Fruit fly (Drosophila melanogaster): ENCODE results near the gene mRpS34.

The mRpS34 gene

DNA sequence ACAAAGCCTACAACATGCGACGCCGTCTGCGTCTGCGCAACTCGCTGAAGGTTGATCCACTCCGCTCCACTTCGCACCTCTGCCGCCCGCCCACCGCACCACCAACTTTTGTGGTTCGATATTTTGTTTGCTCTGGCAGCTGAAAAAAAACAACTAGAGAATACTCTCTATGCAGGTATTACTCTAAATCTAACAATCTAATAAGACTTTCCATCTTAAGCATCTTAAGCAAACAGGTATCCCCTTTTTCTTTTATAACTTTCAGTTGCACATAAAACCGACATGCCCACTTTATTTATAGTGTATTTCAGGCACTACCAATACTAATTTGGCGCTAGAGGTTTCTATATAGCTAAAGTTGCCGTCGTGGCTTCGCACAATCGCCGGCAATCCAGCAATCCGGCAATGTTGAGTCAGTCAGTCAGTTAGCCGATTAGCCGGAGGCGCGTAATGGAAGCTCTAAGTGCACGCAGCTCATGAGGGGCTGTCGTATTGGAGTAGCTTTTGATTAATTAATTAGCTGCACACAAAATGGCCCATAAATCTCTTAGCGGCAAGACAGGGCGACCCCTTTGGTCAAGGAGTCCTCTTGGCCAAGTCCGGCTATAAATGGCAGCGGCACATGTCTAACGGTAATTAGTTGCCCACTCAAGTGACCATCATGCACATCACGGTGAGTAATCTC, 19.5 kb upstream of the mRpS34 start, which contains the start of gene CG13058 (continued):
- TF ChIP-seq sna (GFP tag; IDR thresholded peaks at IDR 0.05; ENCODE audit: partially characterized antibody) (no peak), shn (GFP tag; optimal IDR thresholded peaks at IDR 0.05) (peak; percentile 4), CG14050 (GFP tag; IDR thresholded peaks at IDR 0.05) (peak; percentile 76), CG9932 (GFP tag; IDR thresholded peaks at IDR 0.05) (peak; percentile 77), Atf3 (GFP tag; optimal IDR thresholded peaks at IDR 0.05) (peak; percentile 44), CG5180 (GFP tag; optimal IDR thresholded peaks at IDR 0.05) (peak; percentile 57), Mrtf (GFP tag; IDR thresholded peaks at IDR 0.05) (no peak), ken (GFP tag; IDR thresholded peaks at IDR 0.05) (0 out of 3 replicates have a peak, but pooled peaks have one; percentile 36), CG12236 (GFP tag; optimal IDR thresholded peaks at IDR 0.05) (no peak), Dll (GFP tag; IDR thresholded peaks at IDR 0.05; ENCODE audit: partially characterized antibody) (no peak), ewg (GFP tag; optimal IDR thresholded peaks at IDR 0.05) (peak; percentile 3), vnd (GFP tag; IDR thresholded peaks at IDR 0.05; ENCODE audit: partially characterized antibody) (no peak), NC2β (GFP tag; optimal IDR thresholded peaks at IDR 0.05) (no peak), lab (GFP tag; optimal IDR thresholded peaks at IDR 0.05) (peak; percentile 83), ttk (GFP tag; IDR thresholded peaks at IDR 0.05) (peak; percentile 44), trh (GFP tag; optimal IDR thresholded peaks at IDR 0.05) (no peak), CG10209 (GFP tag; optimal IDR thresholded peaks at IDR 0.05) (peak; percentile 55), E2f2 (GFP tag; IDR thresholded peaks at IDR 0.05) (peak; percentile 56), dysf (GFP tag; IDR thresholded peaks at IDR 0.05) (peak; percentile 66), dmrt99B (tag; optimal IDR thresholded peaks at IDR 0.05) (peak; percentile 77), hb (GFP tag; IDR thresholded peaks at IDR 0.05; ENCODE audit: partially characterized antibody) (no peak), Nf-YB (GFP tag; optimal IDR thresholded peaks at IDR 0.05) (no peak), CG12155 (GFP tag; optimal IDR thresholded peaks at IDR 0.05) (peak; percentile 29), bcd (GFP tag; optimal IDR thresholded peaks at IDR 0.05) (peak; percentile 37), MTF-1 (GFP tag; optimal IDR thresholded peaks at IDR 0.05; ENCODE audit: borderline replicate concordance) (peak; percentile 7), Atf-2 (GFP tag; optimal IDR thresholded peaks at IDR 0.05) (peak; percentile 4), seq (GFP tag; IDR thresholded peaks at IDR 0.05) (peak; percentile 74), CG3995 (GFP tag; optimal IDR thresholded peaks at IDR 0.05) (no peak), CG1602 (GFP tag; optimal IDR thresholded peaks at IDR 0.05) (peak; percentile 41), CG34376 (GFP tag; optimal IDR thresholded peaks at IDR 0.05) (peak; percentile 3), Atf6 (GFP tag; IDR thresholded peaks at IDR 0.05) (peak; percentile 84), CG3847 (GFP tag; IDR thresholded peaks at IDR 0.05) (peak; percentile 77), Nf-YA (GFP tag; IDR thresholded peaks at IDR 0.05) (peak; percentile 54), CG7928 (GFP tag; optimal IDR thresholded peaks at IDR 0.05) (peak; percentile 25), bbx (GFP tag; IDR thresholded peaks at IDR 0.05; ENCODE audit: partially characterized antibody) (no peak), YL-1 (GFP tag; optimal IDR thresholded peaks at IDR 0.05) (no peak), sens-2 (GFP tag; IDR thresholded peaks at IDR 0.05) (peak; percentile 52), chif (GFP tag; optimal IDR thresholded peaks at IDR 0.05) (peak; percentile 36 to 44), dimm (GFP tag; IDR thresholded peaks at IDR 0.05) (peak; percentile 23; the same call in 1 of the 2 replicates), dpn (GFP tag; optimal IDR thresholded peaks at IDR 0.05) (peak in 1 of 2 experiments; percentile 48), Nf-YC (tag; optimal IDR thresholded peaks at IDR 0.05) (no peak), CG17385 (GFP tag; optimal IDR thresholded peaks at IDR 0.05) (peak; percentile 64), sd (tag; optimal IDR thresholded peaks at IDR 0.05) (peak; percentile 8), onecut (GFP tag; IDR thresholded peaks at IDR 0.05) (peak; percentile 30; the same call in 1 of the 2 replicates), TFAM (GFP tag; optimal IDR thresholded peaks at IDR 0.05) (no peak), bsh (GFP tag; optimal IDR thresholded peaks at IDR 0.05) (peak in 1 of 2 experiments; percentile 3), Myb (GFP tag; optimal IDR thresholded peaks at IDR 0.05) (peak; percentile 16), sens (GFP tag) (peak; percentile 40), ranshi (GFP tag; IDR thresholded peaks at IDR 0.05) (peak; percentile 73)
